Worm (Caenorhabditis elegans): Measurements from ENCODE around the gene dop-3.

DNA sequence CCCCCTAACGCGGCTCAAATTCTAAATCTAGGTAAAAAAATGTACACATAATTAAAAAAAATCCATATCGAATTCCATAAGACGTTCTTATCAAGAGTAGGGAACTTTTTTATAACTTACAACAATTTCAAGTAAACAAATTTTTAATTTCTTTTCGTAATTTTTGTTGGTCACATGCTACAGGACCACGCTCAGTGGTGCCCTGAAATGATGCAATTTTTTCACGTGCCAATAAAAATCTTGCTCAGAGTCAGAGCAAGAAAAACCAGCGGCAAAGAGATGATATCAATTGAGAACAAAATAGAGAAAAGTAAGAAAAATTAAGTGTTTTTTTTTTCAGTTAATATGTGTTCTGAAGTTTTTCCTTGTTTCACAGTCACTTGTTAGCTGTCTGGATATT lies 37.6 kb downstream of the dop-3 start:
- TF ChIP-seq ceh-16 (tag; optimal IDR thresholded peaks at IDR 0.05), result no peak
- TF ChIP-seq ceh-82 (tag; optimal IDR thresholded peaks at IDR 0.05), result no peak

All from whole organism, L3 larva.